Worm (Caenorhabditis elegans) whole organism, young adult: ENCODE data around the gene sra-7.

Source experiments
- B0336.3 ChIP-seq: fragments of 200-800 bp; sonication (Bioruptor generic); IDR thresholded peaks from 2 replicates; pipeline ENCODE4 v1.3.6; 2022; ENCODE audit warnings: missing genetic modification characterization, missing compliant biosample characterization
- F10E7.11 ChIP-seq: sonication (generic microtip); optimal IDR thresholded peaks from 2 replicates; lab custom pipeline; 2017; ENCODE audit warnings: mild to moderate bottlenecking, missing genetic modification characterization, moderate library complexity, missing compliant biosample characterization
- F22D6.2 ChIP-seq: sonication (generic microtip); optimal IDR thresholded peaks from 2 replicates; lab custom pipeline; 2016; ENCODE audit warnings: mild to moderate bottlenecking, missing genetic modification characterization, missing compliant biosample characterization
- F23B12.7 ChIP-seq: sonication (generic microtip); optimal IDR thresholded peaks from 2 replicates; lab custom pipeline; 2017; ENCODE audit warnings: missing genetic modification characterization, mild to moderate bottlenecking, missing compliant biosample characterization, antibody characterized with exemption, moderate library complexity; ENCODE audit not compliant: insufficient read depth
- F57A8.1 ChIP-seq: fragments of 200-800 bp; sonication (Bioruptor generic); optimal IDR thresholded peaks from 2 replicates; lab custom pipeline; 2018; ENCODE audit warnings: mild to moderate bottlenecking, missing genetic modification characterization, moderate library complexity, missing compliant biosample characterization
- T26A5.8 ChIP-seq: sonication (generic microtip); optimal IDR thresholded peaks from 2 replicates; lab custom pipeline; 2016; ENCODE audit warnings: missing genetic modification characterization, missing compliant biosample characterization
- Y53G8AR.9 ChIP-seq: fragments of 200-800 bp; sonication (Bioruptor generic); conservative IDR thresholded peaks from 2 replicates; pipeline ENCODE4 v1.3.6; 2022; ENCODE audit warnings: missing genetic modification reagents, missing genetic modification characterization, missing compliant biosample characterization
- Y95B8A.8 ChIP-seq: fragments of 200-800 bp; sonication (Bioruptor generic); IDR thresholded peaks from 2 replicates; pipeline ENCODE4 v1.3.6; 2022; ENCODE audit warnings: missing genetic modification reagents, missing genetic modification characterization, missing compliant biosample characterization
- ZK185.1 ChIP-seq: sonication (generic microtip); optimal IDR thresholded peaks from 2 replicates; lab custom pipeline; 2016; ENCODE audit warnings: mild to moderate bottlenecking, missing genetic modification characterization, missing compliant biosample characterization; ENCODE audit not compliant: poor library complexity, severe bottlenecking
- aptf-2 ChIP-seq: fragments of 200-800 bp; sonication (Bioruptor generic); conservative IDR thresholded peaks from 2 replicates; pipeline ENCODE4 v1.3.6; 2022; ENCODE audit warnings: missing genetic modification reagents, missing genetic modification characterization, missing compliant biosample characterization
- attf-6 ChIP-seq: fragments of 200-800 bp; sonication (Bioruptor generic); IDR thresholded peaks from 2 replicates; pipeline ENCODE4 v1.3.6; 2022; ENCODE audit warnings: missing genetic modification reagents, missing genetic modification characterization, missing compliant biosample characterization
- ceh-100 ChIP-seq: fragments of 200-800 bp; sonication (Bioruptor generic); IDR thresholded peaks from 2 replicates; pipeline ENCODE4 v1.3.6; 2022; ENCODE audit warnings: missing genetic modification reagents, missing genetic modification characterization, missing compliant biosample characterization
- ceh-27 ChIP-seq: fragments of 200-800 bp; sonication (Bioruptor generic); optimal IDR thresholded peaks from 2 replicates; lab custom pipeline; 2018; ENCODE audit warnings: mild to moderate bottlenecking, missing genetic modification characterization, moderate library complexity, missing compliant biosample characterization
- ceh-91 ChIP-seq: fragments of 200-800 bp; sonication (Bioruptor generic); IDR thresholded peaks from 2 replicates; pipeline ENCODE4 v1.3.6; 2022; ENCODE audit warnings: missing genetic modification reagents, missing genetic modification characterization, missing compliant biosample characterization
- fkh-3 ChIP-seq: sonication (generic microtip); optimal IDR thresholded peaks from 2 replicates; lab custom pipeline; 2016; ENCODE audit warnings: mild to moderate bottlenecking, missing genetic modification characterization, missing compliant biosample characterization
- gei-17 ChIP-seq: fragments of 200-800 bp; sonication (Bioruptor generic); optimal IDR thresholded peaks from 2 replicates; lab custom pipeline; 2018; ENCODE audit warnings: mild to moderate bottlenecking, missing genetic modification characterization, missing compliant biosample characterization
- hlh-26 ChIP-seq: fragments of 200-800 bp; sonication (Bioruptor generic); conservative IDR thresholded peaks from 2 replicates; pipeline ENCODE4 v1.3.6; 2022; ENCODE audit warnings: missing genetic modification reagents, missing genetic modification characterization, missing compliant biosample characterization
- hmg-20 ChIP-seq: fragments of 200-800 bp; sonication (Bioruptor generic); IDR thresholded peaks from 2 replicates; pipeline ENCODE4 v1.3.6; 2022; ENCODE audit warnings: missing genetic modification reagents, missing genetic modification characterization, missing compliant biosample characterization
- lag-1 ChIP-seq: fragments of 200-800 bp; sonication (Bioruptor generic); IDR thresholded peaks from 2 replicates; pipeline ENCODE4 v1.3.6; 2022; ENCODE audit warnings: missing genetic modification reagents, missing genetic modification characterization, missing compliant biosample characterization
- lin-35 ChIP-seq, 3 experiments: fragments of 150-350 bp in 2 of 3; sonication (generic microtip) in 1 of 3; optimal IDR thresholded peaks; 2 replicates each; lab custom pipeline; 2014 to 2018; ENCODE audit warnings: missing biosample characterization in 3 of 3, missing genetic modification characterization in 3 of 3, missing genetic modification reagents in 3 of 3
- lin-54 ChIP-seq: fragments of 200-800 bp; sonication (Bioruptor generic); optimal IDR thresholded peaks from 2 replicates; lab custom pipeline; 2018; ENCODE audit warnings: mild to moderate bottlenecking, missing genetic modification characterization, missing compliant biosample characterization
- madf-10 ChIP-seq: sonication (generic microtip); optimal IDR thresholded peaks from 2 replicates; lab custom pipeline; 2016; ENCODE audit warnings: mild to moderate bottlenecking, missing genetic modification characterization, missing compliant biosample characterization
- madf-3 ChIP-seq: fragments of 200-800 bp; sonication (Bioruptor generic); IDR thresholded peaks from 2 replicates; pipeline ENCODE4 v1.3.6; 2022; ENCODE audit warnings: missing genetic modification reagents, missing genetic modification characterization, missing compliant biosample characterization
- madf-8 ChIP-seq: fragments of 200-800 bp; sonication (Bioruptor generic); conservative IDR thresholded peaks from 2 replicates; pipeline ENCODE4 v1.3.6; 2022; ENCODE audit warnings: missing genetic modification reagents, missing genetic modification characterization, missing compliant biosample characterization
- mes-4 ChIP-seq: sonication (generic microtip); optimal IDR thresholded peaks from 2 replicates; lab custom pipeline; 2016; ENCODE audit warnings: missing genotype, missing genetic modification characterization, missing compliant biosample characterization
- nhr-27 ChIP-seq: fragments of 200-800 bp; sonication (Bioruptor generic); optimal IDR thresholded peaks from 2 replicates; lab custom pipeline; 2018; ENCODE audit warnings: mild to moderate bottlenecking, missing genetic modification characterization, moderate library complexity, missing compliant biosample characterization
- pha-4 ChIP-seq: fragments of 150-350 bp; sonication (generic microtip); optimal IDR thresholded peaks from 2 replicates; lab custom pipeline; 2014; ENCODE audit warnings: missing biosample characterization, missing genetic modification reagents, missing genetic modification characterization
- sdz-38 ChIP-seq: sonication (generic microtip); optimal IDR thresholded peaks from 2 replicates; lab custom pipeline; 2016; ENCODE audit warnings: missing genotype, missing genetic modification characterization, missing compliant biosample characterization
- sea-2 ChIP-seq: fragments of 200-800 bp; sonication (Bioruptor generic); IDR thresholded peaks from 2 replicates; pipeline ENCODE4 v1.3.6; 2022; ENCODE audit warnings: missing genetic modification characterization, missing compliant biosample characterization
- snpc-1.3 ChIP-seq: sonication (generic microtip); optimal IDR thresholded peaks from 2 replicates; lab custom pipeline; 2017; ENCODE audit warnings: missing genetic modification characterization, mild to moderate bottlenecking, missing compliant biosample characterization, antibody characterized with exemption, moderate library complexity, missing genotype, missing genetic modification reagents; ENCODE audit not compliant: insufficient read depth
- tlf-1 ChIP-seq: fragments of 200-800 bp; sonication (Bioruptor generic); optimal IDR thresholded peaks from 2 replicates; lab custom pipeline; 2018; ENCODE audit warnings: mild to moderate bottlenecking, missing genetic modification characterization, missing compliant biosample characterization
- unc-62 ChIP-seq: fragments of 150-350 bp; optimal IDR thresholded peaks from 2 replicates; lab custom pipeline; 2014; ENCODE audit warnings: missing biosample characterization, missing genetic modification reagents, missing genetic modification characterization
- xnd-1 ChIP-seq: sonication (generic microtip); optimal IDR thresholded peaks from 2 replicates; lab custom pipeline; 2016; ENCODE audit warnings: missing genotype, missing genetic modification reagents, missing genetic modification characterization, missing compliant biosample characterization

sra-7 gene

DNA sequence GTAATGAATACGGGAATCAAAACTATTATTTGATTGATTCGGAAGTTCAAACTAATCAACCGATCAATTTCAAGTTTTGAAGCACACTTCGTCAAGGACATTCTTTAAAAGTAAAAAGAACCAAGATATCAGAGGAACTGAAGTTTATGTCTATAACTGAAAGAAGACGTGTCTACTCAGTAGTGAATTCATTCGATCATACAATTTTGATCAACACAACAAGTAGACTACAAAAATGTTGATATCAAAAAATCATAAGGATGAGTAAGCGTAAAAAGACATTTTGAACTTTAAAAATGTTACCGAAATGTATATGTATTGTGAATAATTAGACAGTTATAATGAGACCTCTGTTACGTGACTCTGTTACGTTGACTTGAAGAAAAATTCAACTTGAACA lies 1.7 kb upstream of the sra-7 start, which contains the start of gene sra-4 (continued):
- TF ChIP-seq madf-10 (tag; lab: Kevin White, UChicago) (no peak), attf-6 (GFP tag; lab: Robert Waterston, UW) (no peak), tlf-1 (GFP tag; lab: Kevin White, UChicago) (no peak), unc-62 (GFP tag; lab: Kevin White, UChicago) (no peak), T26A5.8 (no peak)

DNA sequence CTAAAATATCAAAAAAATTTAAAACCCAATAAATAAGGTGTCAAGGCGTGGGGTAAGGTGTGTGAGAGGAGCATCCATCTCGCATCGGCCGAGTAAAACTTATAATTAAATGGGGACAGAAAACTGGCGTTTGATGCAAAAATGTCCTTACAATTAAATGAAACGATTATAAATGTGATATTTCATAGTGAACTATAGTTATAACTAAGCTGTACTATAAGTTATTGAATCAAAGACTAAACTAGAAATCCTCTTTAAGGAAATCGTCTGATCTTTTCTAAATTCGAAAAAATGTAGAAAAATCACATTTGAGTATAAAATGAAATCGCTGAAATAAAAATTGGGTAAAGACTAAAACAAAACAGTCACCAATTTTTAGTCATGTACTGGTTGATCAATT lies 6.2 kb downstream of the sra-7 start, which contains the start of gene sra-6:
Gene sra-6 (minus strand): TSS at position 101 of the 400 bp plus-strand sequence.
- TF ChIP-seq ceh-91 (no peak), T26A5.8 (no peak), sdz-38 (tag; lab: Kevin White, UChicago) (no peak), B0336.3 (GFP tag; lab: Robert Waterston, UW) (no peak), Y53G8AR.9 (GFP tag; lab: Robert Waterston, UW) (no peak), snpc-1.3 (tag; lab: Kevin White, UChicago) (no peak), hmg-20 (GFP tag; lab: Robert Waterston, UW) (no peak), F23B12.7 (no peak), ceh-27 (GFP tag; lab: Kevin White, UChicago) (no peak), lin-35 (GFP tag; optimal IDR thresholded peaks at IDR 0.05; lab: Kevin White, UChicago) (no peak), lag-1 (no peak)

DNA sequence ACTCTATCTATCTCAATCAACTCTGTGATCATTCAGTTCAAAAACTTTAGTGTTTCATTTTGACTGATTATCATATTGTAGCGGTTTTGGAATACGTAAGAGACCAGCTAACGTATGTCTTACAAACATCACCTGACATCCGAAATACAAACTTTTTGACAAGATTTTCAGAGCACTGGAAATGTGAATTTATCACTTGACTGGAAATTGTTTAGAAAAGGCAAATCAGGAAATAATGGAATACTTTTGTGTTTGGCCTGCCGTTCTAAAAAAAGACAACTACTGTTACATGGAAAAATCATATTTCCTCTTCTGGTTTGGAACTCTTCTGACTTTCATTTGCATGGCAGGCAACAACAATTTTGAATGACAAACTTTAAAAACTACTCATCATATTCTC lies 7.0 kb downstream of the sra-7 start, which contains the start of gene F35H8.12:
Gene F35H8.12 (plus strand): TSS at position 301 of the 400 bp plus-strand sequence.
- TF ChIP-seq madf-8 (GFP tag; lab: Robert Waterston, UW): no peak
- TF ChIP-seq F10E7.11 (tag; lab: Kevin White, UChicago): no peak
- no peak for TF ChIP-seq F57A8.1 (GFP tag; lab: Kevin White, UChicago)
- TF ChIP-seq hlh-26 (GFP tag; lab: Robert Waterston, UW): no peak
- TF ChIP-seq F22D6.2: no peak
- TF ChIP-seq gei-17 (GFP tag; lab: Kevin White, UChicago): no peak
- TF ChIP-seq pha-4 (tag; lab: Kevin White, UChicago): no peak
- no peak for TF ChIP-seq attf-6 (GFP tag; lab: Robert Waterston, UW)
- no peak for TF ChIP-seq ceh-100
- TF ChIP-seq lin-54: no peak
- no peak for TF ChIP-seq B0336.3 (GFP tag; lab: Robert Waterston, UW)
- no peak for TF ChIP-seq xnd-1
- TF ChIP-seq ZK185.1 (tag; lab: Kevin White, UChicago): no peak
- TF ChIP-seq aptf-2: no peak
- TF ChIP-seq Y53G8AR.9 (GFP tag; lab: Robert Waterston, UW): no peak
- TF ChIP-seq nhr-27 (tag; lab: Kevin White, UChicago): no peak
- no peak for TF ChIP-seq mes-4 (tag; lab: Kevin White, UChicago)
- TF ChIP-seq sea-2 (GFP tag; lab: Robert Waterston, UW): no peak
- no peak for TF ChIP-seq madf-3 (GFP tag; lab: Robert Waterston, UW)
- TF ChIP-seq fkh-3 (tag; lab: Kevin White, UChicago): no peak

- TF ChIP-seq Y95B8A.8: no peak
These were observed 8.7 kb downstream of the sra-7 start, which contains the start of gene F35H8.1 for ce11 chrII:9553179-9553578. Gene F35H8.1, minus strand, starts transcription at chrII:9553279.
